Fruit fly (Drosophila melanogaster) whole organism, pupa: ENCODE data around the gene dpp.

ENCODE experiments used
- CG10348 ChIP-seq: fragments of 200-800 bp; sonication (Bioruptor generic); IDR thresholded peaks from 2 replicates; pipeline ENCODE4 v1.3.6; 2022; ENCODE audit warnings: missing biosample characterization, missing genetic modification characterization
- CG13204 ChIP-seq: fragments of 200-800 bp; sonication (Bioruptor generic); optimal IDR thresholded peaks from 2 replicates; lab custom pipeline; 2018; ENCODE audit warnings: missing biosample characterization, mild to moderate bottlenecking, missing genetic modification characterization, moderate library complexity
- CG14655 ChIP-seq: fragments of 200-800 bp; sonication (Bioruptor generic); optimal IDR thresholded peaks from 3 replicates; lab custom pipeline; 2017; ENCODE audit warnings: mild to moderate bottlenecking, missing biosample characterization, missing genetic modification reagents, missing genetic modification characterization
- CG15710 ChIP-seq: fragments of 200-800 bp; sonication (Bioruptor generic); optimal IDR thresholded peaks from 2 replicates; lab custom pipeline; 2018; ENCODE audit warnings: missing biosample characterization, mild to moderate bottlenecking, missing genetic modification characterization, moderate library complexity
- CG17806 ChIP-seq: fragments of 200-800 bp; sonication (Bioruptor generic); optimal IDR thresholded peaks from 2 replicates; lab custom pipeline; 2018; ENCODE audit warnings: missing biosample characterization, mild to moderate bottlenecking, missing genetic modification characterization, moderate library complexity
- CG32121 ChIP-seq: fragments of 200-800 bp; sonication (Bioruptor generic); IDR thresholded peaks from 2 replicates; pipeline ENCODE4 v1.3.6; 2022; ENCODE audit warnings: missing biosample characterization, missing genetic modification characterization
- CG34367 ChIP-seq: fragments of 200-800 bp; sonication (Bioruptor generic); optimal IDR thresholded peaks from 2 replicates; lab custom pipeline; 2018; ENCODE audit warnings: missing biosample characterization, mild to moderate bottlenecking, missing genetic modification characterization
- CG4496 ChIP-seq: fragments of 200-800 bp; sonication (Bioruptor generic); IDR thresholded peaks from 3 replicates; pipeline ENCODE4 v1.3.6; 2022; ENCODE audit warnings: missing biosample characterization, missing genetic modification characterization
- CG8159 ChIP-seq: fragments of 200-800 bp; sonication (Bioruptor generic); optimal IDR thresholded peaks from 3 replicates; lab custom pipeline; 2018; ENCODE audit warnings: missing biosample characterization, mild to moderate bottlenecking, missing genetic modification characterization, moderate library complexity
- CG8301 ChIP-seq: fragments of 200-800 bp; sonication (Bioruptor generic); optimal IDR thresholded peaks from 2 replicates; lab custom pipeline; 2018; ENCODE audit warnings: missing biosample characterization, mild to moderate bottlenecking, missing genetic modification characterization
- CG9948 ChIP-seq: fragments of 200-800 bp; sonication (Bioruptor generic); optimal IDR thresholded peaks from 2 replicates; lab custom pipeline; 2018; ENCODE audit warnings: missing biosample characterization, mild to moderate bottlenecking, missing genetic modification characterization, moderate library complexity
- D1 ChIP-seq: fragments of 200-800 bp; sonication (Bioruptor generic); optimal IDR thresholded peaks from 2 replicates; lab custom pipeline; 2018; ENCODE audit warnings: missing biosample characterization, mild to moderate bottlenecking, missing genetic modification characterization, moderate library complexity
- EcR ChIP-seq: fragments of 200-800 bp; sonication (Bioruptor generic); optimal IDR thresholded peaks from 3 replicates; lab custom pipeline; 2019; ENCODE audit warnings: missing biosample characterization, missing genetic modification characterization, mild to moderate bottlenecking, moderate library complexity, missing genetic modification reagents
- Ets98B ChIP-seq: fragments of 200-800 bp; sonication (Bioruptor generic); IDR thresholded peaks from 2 replicates; pipeline ENCODE4 v1.3.6; 2022; ENCODE audit warnings: missing biosample characterization, missing genetic modification characterization
- Pif1A ChIP-seq: fragments of 200-800 bp; sonication (Bioruptor generic); optimal IDR thresholded peaks from 3 replicates; lab custom pipeline; 2016; ENCODE audit warnings: missing biosample characterization, missing genetic modification characterization
- Pif1B ChIP-seq: fragments of 200-800 bp; sonication (Bioruptor generic); optimal IDR thresholded peaks from 3 replicates; lab custom pipeline; 2016; ENCODE audit warnings: missing biosample characterization, missing genetic modification characterization
- Snoo ChIP-seq: fragments of 200-800 bp; sonication (Bioruptor generic); optimal IDR thresholded peaks from 3 replicates; lab custom pipeline; 2017; ENCODE audit warnings: missing biosample characterization, mild to moderate bottlenecking, missing genetic modification characterization, inconsistent platforms
- fd96Ca ChIP-seq: fragments of 200-800 bp; sonication (Bioruptor generic); IDR thresholded peaks from 3 replicates; pipeline ENCODE4 v1.3.6; 2022; ENCODE audit warnings: missing biosample characterization, missing genetic modification characterization
- gl ChIP-seq: fragments of 200-800 bp; sonication (Bioruptor generic); optimal IDR thresholded peaks from 2 replicates; lab custom pipeline; 2018; ENCODE audit warnings: missing biosample characterization, mild to moderate bottlenecking, missing genetic modification characterization
- rn ChIP-seq: fragments of 200-800 bp; sonication (Bioruptor generic); IDR thresholded peaks from 2 replicates; pipeline ENCODE4 v1.3.6; 2022; ENCODE audit warnings: missing biosample characterization, missing genetic modification characterization

Gene dpp

dm6 chr2L:2438640-2439276, 10.6 kb downstream of the dpp start:
- TF ChIP-seq CG8159 (tag; lab: Kevin White, UChicago) = peak; percentile 9
- TF ChIP-seq CG8301 (tag; lab: Kevin White, UChicago) = peak; percentile 31
- peak; percentile 14 for TF ChIP-seq CG17806 (tag; lab: Kevin White, UChicago)
- TF ChIP-seq CG14655 (GFP tag; lab: Kevin White, UChicago) = peak; percentile 41
- TF ChIP-seq Snoo (tag; lab: Kevin White, UChicago) = no peak

- 0 out of 3 replicates have a peak, but pooled peaks have one; percentile 31 for TF ChIP-seq CG4496 (GFP tag; lab: Robert Waterston, UW)
- TF ChIP-seq Pif1B (GFP tag; lab: Kevin White, UChicago) = no peak
- TF ChIP-seq fd96Ca (GFP tag; lab: Robert Waterston, UW) = no peak
- no peak for TF ChIP-seq CG10348
- no peak for TF ChIP-seq CG34367 (tag; lab: Kevin White, UChicago)
- no peak for TF ChIP-seq rn (GFP tag; lab: Robert Waterston, UW)
- TF ChIP-seq CG13204 = no peak
- TF ChIP-seq EcR = peak; percentile 39
- no peak for TF ChIP-seq gl (tag; lab: Kevin White, UChicago)
These were observed 20.3 kb downstream of the dpp start for dm6 chr2L:2448514-2448913.

DNA sequence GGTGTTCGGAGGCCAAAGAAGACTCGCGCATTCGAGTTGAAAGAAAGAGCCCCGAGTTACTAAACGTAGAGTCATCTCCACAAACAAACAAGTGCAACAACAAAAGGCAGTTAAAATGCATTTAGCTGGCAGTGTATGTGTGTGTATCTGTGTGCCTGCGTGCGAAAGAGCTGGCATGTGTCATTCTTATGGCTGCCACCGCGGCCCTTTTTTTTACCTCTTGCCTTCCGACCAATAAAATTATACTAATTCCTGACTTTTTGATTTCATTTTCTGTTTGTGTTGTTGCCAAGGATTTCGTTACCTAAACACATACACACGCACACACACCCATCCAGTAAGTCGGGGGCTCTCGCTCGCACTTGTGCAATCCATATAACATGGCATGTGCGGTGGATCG, 21.5 kb downstream of the dpp start:
- TF ChIP-seq Pif1A (GFP tag; lab: Kevin White, UChicago) (no peak), CG17806 (tag; lab: Kevin White, UChicago) (no peak), CG10348 (no peak), fd96Ca (GFP tag; lab: Robert Waterston, UW) (no peak), gl (tag; lab: Kevin White, UChicago) (peak; percentile 29), CG8301 (tag; lab: Kevin White, UChicago) (no peak), rn (GFP tag; lab: Robert Waterston, UW) (no peak), Ets98B (GFP tag; lab: Robert Waterston, UW) (no peak)

DNA sequence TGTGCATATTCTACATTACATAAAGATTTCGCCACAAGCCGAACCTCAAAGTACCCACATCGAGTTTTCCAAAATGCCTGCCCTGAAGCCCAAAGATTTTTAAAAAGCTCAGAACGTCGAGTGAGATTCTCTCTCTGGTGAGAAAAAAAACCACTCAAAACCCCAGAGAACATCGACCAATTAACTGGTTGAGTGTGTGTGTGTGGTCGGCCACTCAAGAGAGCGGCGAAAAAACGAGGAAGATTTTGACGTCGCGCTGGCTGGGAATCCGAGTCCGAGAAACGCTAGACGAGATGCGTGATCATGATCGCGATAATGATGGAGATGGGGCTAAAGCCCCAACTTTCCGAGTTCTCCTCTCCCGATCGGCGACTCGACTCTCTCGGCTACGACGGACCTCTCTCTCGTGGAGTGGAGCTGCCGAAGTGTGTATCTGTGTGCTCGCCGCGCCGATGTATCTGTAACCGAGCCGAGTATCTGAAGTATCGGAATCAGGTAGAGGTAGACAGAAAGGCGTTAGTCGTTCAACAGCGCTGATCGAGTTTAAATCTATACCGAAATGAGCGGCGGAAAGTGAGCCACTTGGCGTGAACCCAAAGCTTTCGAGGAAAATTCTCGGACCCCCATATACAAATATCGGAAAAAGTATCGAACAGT, 22.7 kb downstream of the dpp start:
- TF ChIP-seq CG15710 (no peak), CG9948 (tag; lab: Kevin White, UChicago) (no peak), EcR (peak; percentile 80), Pif1A (GFP tag; lab: Kevin White, UChicago) (no peak), Snoo (tag; lab: Kevin White, UChicago) (no peak), CG13204 (peak; percentile 26), Ets98B (GFP tag; lab: Robert Waterston, UW) (no peak; the same call in 1 of the 2 replicates), CG4496 (GFP tag; lab: Robert Waterston, UW) (0 out of 3 replicates have a peak, but pooled peaks have one; percentile 35)

dm6 chr2L:2453818-2454217, 25.6 kb downstream of the dpp start:
- TF ChIP-seq CG17806 (tag; lab: Kevin White, UChicago) (no peak), Pif1B (GFP tag; lab: Kevin White, UChicago) (no peak), CG14655 (GFP tag; lab: Kevin White, UChicago) (no peak), CG10348 (no peak), CG32121 (GFP tag; lab: Robert Waterston, UW) (no peak)
- TF ChIP-seq, all 21 proteins: peak for 0

- no peak for TF ChIP-seq CG9948 (tag; lab: Kevin White, UChicago)
- peak; percentile 28; the same call in 1 of the 3 replicates for TF ChIP-seq CG4496 (GFP tag; lab: Robert Waterston, UW)
- TF ChIP-seq EcR = peak; percentile 9
- TF ChIP-seq Snoo (tag; lab: Kevin White, UChicago) = no peak
- no peak for TF ChIP-seq Pif1B (GFP tag; lab: Kevin White, UChicago)
- TF ChIP-seq CG13204 = peak; percentile 94
- TF ChIP-seq, all 21 proteins: peak for 3
These were observed 26.5 kb downstream of the dpp start for dm6 chr2L:2454644-2455043.

DNA sequence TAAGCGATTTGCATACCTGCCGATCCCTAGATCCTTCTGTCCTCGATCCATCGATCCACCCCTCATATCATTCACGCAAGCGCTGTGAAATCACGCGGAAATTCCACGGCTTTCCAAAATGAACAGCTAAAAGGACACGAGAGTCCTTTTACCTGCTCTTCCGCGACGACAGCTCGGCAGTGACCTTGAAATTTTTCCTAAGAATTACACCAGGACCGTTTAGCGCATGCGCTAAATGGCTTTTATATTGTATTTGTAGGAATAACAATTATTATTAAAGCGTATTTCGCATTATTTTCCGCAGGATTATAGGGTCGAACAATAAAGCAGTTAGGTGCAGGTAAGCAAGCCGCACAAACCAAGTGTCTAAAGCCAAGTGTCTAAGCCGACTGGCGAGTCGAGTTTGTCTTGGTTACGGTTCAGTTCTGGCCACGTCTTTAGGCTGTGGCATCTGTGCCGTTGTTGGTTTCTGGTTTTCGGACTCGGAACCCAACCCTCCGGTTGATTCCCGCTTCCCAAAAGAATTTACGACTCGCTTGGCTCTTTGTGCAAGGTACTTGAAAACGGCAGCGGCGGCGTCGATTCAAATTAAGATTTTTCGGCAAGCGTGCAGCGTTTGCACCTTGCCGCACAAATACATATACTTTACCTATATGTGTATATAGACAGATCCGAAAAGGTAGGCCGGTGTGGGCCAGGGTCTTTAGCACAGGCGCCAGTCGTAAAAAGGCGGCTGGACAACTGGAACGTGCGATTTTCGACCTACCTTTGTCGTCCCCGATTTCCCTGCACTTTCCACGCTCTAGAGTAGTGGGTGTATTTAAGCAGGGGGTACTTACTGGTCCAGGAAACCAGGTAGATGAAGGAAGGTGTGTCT, 28.6 kb downstream of the dpp start:
- TF ChIP-seq EcR (no peak), Pif1A (GFP tag; lab: Kevin White, UChicago) (no peak), rn (GFP tag; lab: Robert Waterston, UW) (no peak), Pif1B (GFP tag; lab: Kevin White, UChicago) (no peak), CG14655 (GFP tag; lab: Kevin White, UChicago) (no peak), CG32121 (GFP tag; lab: Robert Waterston, UW) (no peak), CG8301 (tag; lab: Kevin White, UChicago) (no peak), D1 (no peak), CG4496 (GFP tag; lab: Robert Waterston, UW) (no peak), gl (tag; lab: Kevin White, UChicago) (no peak), CG10348 (no peak), CG34367 (tag; lab: Kevin White, UChicago) (no peak), CG13204 (no peak), Snoo (tag; lab: Kevin White, UChicago) (no peak)
- TF ChIP-seq, all 21 proteins: peak for 0
